Fruit fly (Drosophila melanogaster) S2 (cell line): ENCODE measurements around the gene Mco1.

Experiments used
- CG8478 ChIP-seq: fragments of >200 bp; optimal IDR thresholded peaks from 2 replicates; lab custom pipeline; 2018
- CTCF ChIP-seq, 2 experiments: fragments of >200 bp; optimal IDR thresholded peaks; 2 replicates each; lab custom pipeline; 2018

DNA sequence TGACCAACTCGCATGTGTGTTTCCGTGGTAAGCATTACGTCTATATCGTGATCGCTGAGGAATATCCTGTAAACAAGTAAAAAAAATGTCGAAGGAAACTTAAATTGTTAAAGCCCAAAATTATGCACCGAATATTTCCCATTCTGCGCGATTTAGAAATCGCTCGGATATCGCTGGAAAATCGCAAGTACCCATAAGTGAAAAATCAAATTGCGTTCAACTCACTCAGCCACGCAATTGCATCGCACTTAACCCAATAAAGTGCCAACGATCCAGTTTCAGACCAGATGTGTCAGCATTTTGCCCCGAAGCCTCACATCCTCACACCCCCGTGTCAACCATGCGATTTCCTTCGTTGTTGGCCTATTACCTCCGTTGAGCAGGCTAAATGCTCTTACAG, 20.0 kb upstream of the Mco1 start:
- TF ChIP-seq CG8478 (lab: Kevin White, UChicago) (no peak), CTCF (optimal IDR thresholded peaks at IDR 0.05; lab: Kevin White, UChicago) (no peak)
